Fruit fly (Drosophila melanogaster) whole organism, embryonic: ENCODE data around the gene CG7714.

Experiments
- Awh ChIP-seq: fragments of 200-800 bp; sonication (Bioruptor generic); IDR thresholded peaks from 2 replicates; pipeline ENCODE4, ENCODE4 v1.3.6; 2022; ENCODE audit warnings: missing biosample characterization, missing genetic modification characterization
- CG10209 ChIP-seq: fragments of 200-800 bp; sonication (Bioruptor generic); optimal IDR thresholded peaks from 3 replicates; lab custom pipeline; 2017; ENCODE audit warnings: missing biosample characterization, mild to moderate bottlenecking, missing genetic modification characterization, missing genetic modification reagents
- CG10462 ChIP-seq: fragments of 200-800 bp; sonication (Bioruptor generic); optimal IDR thresholded peaks from 2 replicates; lab custom pipeline; 2016; ENCODE audit warnings: missing biosample characterization, missing genetic modification characterization
- CG11723 ChIP-seq: fragments of 200-800 bp; sonication (Bioruptor generic); optimal IDR thresholded peaks from 2 replicates; lab custom pipeline; 2017; ENCODE audit warnings: missing biosample characterization, mild to moderate bottlenecking, missing genetic modification characterization
- CG12071 ChIP-seq: fragments of 200-800 bp; sonication (Bioruptor generic); optimal IDR thresholded peaks from 3 replicates; lab custom pipeline; 2018; ENCODE audit warnings: missing biosample characterization, mild to moderate bottlenecking, missing genetic modification characterization
- CG12659 ChIP-seq: fragments of 200-800 bp; sonication (Bioruptor generic); optimal IDR thresholded peaks from 3 replicates; lab custom pipeline; 2017; ENCODE audit warnings: mild to moderate bottlenecking, missing biosample characterization, missing genetic modification reagents, missing genetic modification characterization
- CG13296 ChIP-seq: fragments of 200-800 bp; sonication (Bioruptor generic); optimal IDR thresholded peaks from 3 replicates; lab custom pipeline; 2018; ENCODE audit warnings: missing biosample characterization, mild to moderate bottlenecking, missing genetic modification characterization
- CG13894 ChIP-seq: fragments of 200-800 bp; sonication (Bioruptor generic); optimal IDR thresholded peaks from 3 replicates; lab custom pipeline; 2018; ENCODE audit warnings: missing biosample characterization, mild to moderate bottlenecking, missing genetic modification characterization, moderate library complexity
- CG14050 ChIP-seq: fragments of 200-800 bp; sonication (Bioruptor generic); IDR thresholded peaks from 3 replicates; pipeline ENCODE4 v1.3.6; 2022; ENCODE audit warnings: missing biosample characterization, missing genetic modification characterization
- CG17186 ChIP-seq: fragments of 200-800 bp; sonication (Bioruptor generic); optimal IDR thresholded peaks from 3 replicates; lab custom pipeline; 2017; ENCODE audit warnings: missing biosample characterization, missing genetic modification reagents, missing genetic modification characterization
- CG17328 ChIP-seq: fragments of 200-800 bp; sonication (Bioruptor generic); IDR thresholded peaks from 2 replicates; pipeline ENCODE4 v1.3.6; 2022; ENCODE audit warnings: missing biosample characterization, missing genetic modification characterization
- CG17829 ChIP-seq: fragments of 200-800 bp; optimal IDR thresholded peaks from 2 replicates; lab custom pipeline; 2019; ENCODE audit warnings: missing biosample characterization, mild to moderate bottlenecking, missing genetic modification characterization, moderate library complexity
- CG2875 ChIP-seq: fragments of 200-800 bp; sonication (Bioruptor generic); optimal IDR thresholded peaks from 2 replicates; lab custom pipeline; 2017; ENCODE audit warnings: missing biosample characterization, mild to moderate bottlenecking, missing genetic modification characterization, missing genetic modification reagents
- CG31224 ChIP-seq: fragments of 200-800 bp; sonication (Bioruptor generic); IDR thresholded peaks from 2 replicates; pipeline ENCODE4 v1.3.6; 2022; ENCODE audit warnings: missing biosample characterization, missing genetic modification characterization
- CG4360 ChIP-seq: fragments of 200-800 bp; sonication (Bioruptor generic); IDR thresholded peaks from 2 replicates; pipeline ENCODE4 v1.3.6; 2022; ENCODE audit warnings: missing biosample characterization, missing genetic modification characterization
- CG4404 ChIP-seq: fragments of 200-800 bp; sonication (Bioruptor generic); IDR thresholded peaks from 2 replicates; pipeline ENCODE4 v1.3.6; 2022; ENCODE audit warnings: missing biosample characterization, missing genetic modification characterization
- CG4707 ChIP-seq: fragments of 200-800 bp; sonication (Bioruptor generic); optimal IDR thresholded peaks from 2 replicates; lab custom pipeline; 2018; ENCODE audit warnings: missing biosample characterization, mild to moderate bottlenecking, missing genetic modification characterization, moderate library complexity
- CG7357 ChIP-seq: fragments of 200-800 bp; sonication (Bioruptor generic); IDR thresholded peaks from 3 replicates; pipeline ENCODE4 v1.3.6; 2022; ENCODE audit warnings: missing biosample characterization, missing genetic modification characterization
- CG7372 ChIP-seq: fragments of 200-800 bp; sonication (Bioruptor generic); IDR thresholded peaks from 2 replicates; pipeline ENCODE4 v1.3.6; 2022; ENCODE audit warnings: missing biosample characterization, missing genetic modification characterization
- CG8765 ChIP-seq: fragments of 200-800 bp; sonication (Bioruptor generic); IDR thresholded peaks from 2 replicates; pipeline ENCODE4 v1.3.6; 2022; ENCODE audit warnings: missing biosample characterization, missing genetic modification characterization
- Dbx ChIP-seq: fragments of 200-800 bp; sonication (Bioruptor generic); IDR thresholded peaks from 3 replicates; pipeline ENCODE4 v1.3.6; 2022; ENCODE audit warnings: missing biosample characterization, missing genetic modification characterization
- Drgx ChIP-seq: fragments of 200-800 bp; sonication (Bioruptor generic); IDR thresholded peaks from 2 replicates; pipeline ENCODE4 v1.3.6; 2022; ENCODE audit warnings: missing biosample characterization, missing genetic modification characterization
- Hr78 ChIP-seq, 2 experiments: fragments of 200-800 bp in 1 of 2; fragments of >200 bp in 1 of 2; sonication (Bioruptor generic) in 1 of 2; optimal IDR thresholded peaks; 2 replicates each; lab custom pipeline; 2017 to 2019; ENCODE audit warnings: missing biosample characterization in 2 of 2, missing genetic modification characterization in 2 of 2, mild to moderate bottlenecking in 1 of 2, moderate library complexity in 1 of 2
- Mad ChIP-seq: fragments of 200-800 bp; sonication (Bioruptor generic); optimal IDR thresholded peaks from 2 replicates; lab custom pipeline; 2016; ENCODE audit warnings: missing biosample characterization, missing genetic modification characterization
- Myb ChIP-seq: fragments of 200-800 bp; sonication (Bioruptor generic); optimal IDR thresholded peaks from 2 replicates; lab custom pipeline; 2016; ENCODE audit warnings: missing biosample characterization, missing genetic modification characterization
- NFAT ChIP-seq: fragments of 200-800 bp; sonication (Bioruptor generic); IDR thresholded peaks from 2 replicates; pipeline ENCODE4 v1.3.6; 2022; ENCODE audit warnings: missing biosample characterization, missing genetic modification characterization
- Usf ChIP-seq: fragments of 200-800 bp; sonication (Bioruptor generic); optimal IDR thresholded peaks from 2 replicates; lab custom pipeline; 2017; ENCODE audit warnings: missing genotype, missing biosample characterization, missing genetic modification characterization
- Vsx1 ChIP-seq: fragments of 200-800 bp; sonication (Bioruptor generic); optimal IDR thresholded peaks from 2 replicates; lab custom pipeline; 2017; ENCODE audit warnings: missing biosample characterization, mild to moderate bottlenecking, missing genetic modification characterization, missing genetic modification reagents
- Xrp1 ChIP-seq: fragments of 200-800 bp; sonication (Bioruptor generic); IDR thresholded peaks from 2 replicates; pipeline ENCODE4 v1.3.6; 2022; ENCODE audit warnings: missing biosample characterization, missing genetic modification characterization
- ara ChIP-seq: fragments of 200-800 bp; sonication (Bioruptor generic); IDR thresholded peaks from 2 replicates; pipeline ENCODE4 v1.3.6; 2022; ENCODE audit warnings: missing biosample characterization, missing genetic modification characterization
- bbx ChIP-seq: fragments of 200-800 bp; sonication (Bioruptor generic); IDR thresholded peaks from 2 replicates; pipeline ENCODE4 v1.3.6; 2022; ENCODE audit warnings: missing biosample characterization, missing genetic modification characterization; ENCODE audit not compliant: partially characterized antibody
- bowl ChIP-seq: fragments of 200-800 bp; sonication (Bioruptor generic); IDR thresholded peaks from 2 replicates; pipeline ENCODE4 v1.3.6; 2022; ENCODE audit warnings: missing biosample characterization, missing genetic modification characterization
- br ChIP-seq: fragments of >200 bp; optimal IDR thresholded peaks from 2 replicates; lab custom pipeline; 2017
- chm ChIP-seq: fragments of 200-800 bp; sonication (Bioruptor generic); IDR thresholded peaks from 2 replicates; pipeline ENCODE4 v1.3.6; 2022; ENCODE audit warnings: missing biosample characterization, missing genetic modification characterization
- ci ChIP-seq: fragments of 200-800 bp; sonication (Bioruptor generic); IDR thresholded peaks from 3 replicates; pipeline ENCODE4 v1.3.6; 2022; ENCODE audit warnings: missing biosample characterization, missing genetic modification characterization
- dmrt99B ChIP-seq: fragments of 200-800 bp; sonication (Bioruptor generic); optimal IDR thresholded peaks from 2 replicates; lab custom pipeline; 2018; ENCODE audit warnings: missing biosample characterization, mild to moderate bottlenecking, missing genetic modification characterization, moderate library complexity
- ftz-f1 ChIP-seq: fragments of 200-800 bp; sonication (Bioruptor generic); optimal IDR thresholded peaks from 2 replicates; lab custom pipeline; 2016; ENCODE audit warnings: missing biosample characterization, missing genetic modification characterization
- gem ChIP-seq: fragments of 200-800 bp; sonication (Bioruptor generic); optimal IDR thresholded peaks from 2 replicates; lab custom pipeline; 2019; ENCODE audit warnings: missing biosample characterization, mild to moderate bottlenecking, missing genetic modification characterization, moderate library complexity
- gt ChIP-seq: fragments of 200-800 bp; sonication (Bioruptor generic); IDR thresholded peaks from 2 replicates; pipeline ENCODE4 v1.3.6; 2022; ENCODE audit warnings: missing biosample characterization, missing genetic modification characterization
- klu ChIP-seq: fragments of 200-800 bp; sonication (Bioruptor generic); IDR thresholded peaks from 2 replicates; pipeline ENCODE4 v1.3.6; 2022; ENCODE audit warnings: missing biosample characterization, missing genetic modification characterization
- nau ChIP-seq: fragments of 200-800 bp; sonication (Bioruptor generic); optimal IDR thresholded peaks from 3 replicates; lab custom pipeline; 2017; ENCODE audit warnings: missing biosample characterization, mild to moderate bottlenecking, missing genetic modification characterization, missing genetic modification reagents
- pnt ChIP-seq: fragments of 200-800 bp; sonication (Bioruptor generic); optimal IDR thresholded peaks from 3 replicates; lab custom pipeline; 2016; ENCODE audit warnings: missing biosample characterization, missing genetic modification characterization
- run ChIP-seq: fragments of 200-800 bp; sonication (Bioruptor generic); optimal IDR thresholded peaks from 3 replicates; lab custom pipeline; 2018; ENCODE audit warnings: missing biosample characterization, mild to moderate bottlenecking, missing genetic modification characterization
- schlank ChIP-seq: fragments of 200-800 bp; sonication (Bioruptor generic); optimal IDR thresholded peaks from 2 replicates; lab custom pipeline; 2018; ENCODE audit warnings: missing biosample characterization, mild to moderate bottlenecking, missing genetic modification characterization
- scrt ChIP-seq: fragments of 200-800 bp; sonication (Bioruptor generic); optimal IDR thresholded peaks from 2 replicates; lab custom pipeline; 2018; ENCODE audit warnings: missing biosample characterization, mild to moderate bottlenecking, missing genetic modification characterization, moderate library complexity
- sqz ChIP-seq: fragments of 200-800 bp; sonication (Bioruptor generic); optimal IDR thresholded peaks from 3 replicates; lab custom pipeline; 2018; ENCODE audit warnings: missing biosample characterization, mild to moderate bottlenecking, missing genetic modification characterization
- tio ChIP-seq: fragments of 200-800 bp; sonication (Bioruptor generic); optimal IDR thresholded peaks from 2 replicates; lab custom pipeline; 2017; ENCODE audit warnings: missing biosample characterization, missing genetic modification characterization, inconsistent platforms
- tll ChIP-seq, 2 experiments: fragments of 200-800 bp in 1 of 2; fragments of >200 bp in 1 of 2; sonication (Bioruptor generic) in 1 of 2; optimal IDR thresholded peaks; 2 replicates each; lab custom pipeline; 2017 to 2019; ENCODE audit warnings: missing biosample characterization in 2 of 2, missing genetic modification characterization in 2 of 2, mild to moderate bottlenecking in 1 of 2, moderate library complexity in 1 of 2
- wek ChIP-seq: fragments of 200-800 bp; sonication (Bioruptor generic); optimal IDR thresholded peaks from 3 replicates; lab custom pipeline; 2018; ENCODE audit warnings: missing biosample characterization, mild to moderate bottlenecking, missing genetic modification characterization, moderate library complexity
- zf30C ChIP-seq: fragments of 200-800 bp; sonication (Bioruptor generic); optimal IDR thresholded peaks from 3 replicates; lab custom pipeline; 2018; ENCODE audit warnings: missing biosample characterization, mild to moderate bottlenecking, missing genetic modification characterization

The CG7714 gene

DNA sequence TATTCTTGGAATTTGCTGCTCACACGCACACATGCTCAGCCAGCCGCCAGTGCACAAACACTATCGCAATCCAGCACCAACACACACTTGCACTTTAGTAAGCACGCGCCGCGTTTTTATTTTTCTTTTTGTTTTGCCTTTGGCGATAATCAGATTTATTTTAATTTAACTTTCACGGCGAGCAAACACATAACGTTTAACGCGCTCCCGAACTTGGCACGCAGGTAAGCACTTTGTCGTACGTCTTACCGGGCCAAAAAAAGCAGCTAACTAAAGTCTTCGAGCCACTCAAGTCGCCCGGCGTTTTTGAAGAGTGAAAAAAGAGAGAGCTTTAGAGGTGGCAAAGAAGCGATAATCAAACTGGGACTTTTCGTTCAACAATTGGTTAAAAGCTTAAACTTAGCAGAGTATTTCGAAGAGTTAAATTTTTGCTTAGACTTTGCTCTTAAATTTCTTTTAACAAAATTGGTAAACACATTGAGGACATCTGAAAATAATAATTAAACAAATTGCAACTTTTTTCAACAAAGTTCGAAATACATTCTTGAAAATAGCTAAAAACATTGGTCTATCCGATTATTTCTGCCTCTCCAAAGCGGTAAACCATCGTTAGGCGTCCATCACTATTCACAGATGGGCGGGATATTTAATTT lies 17.2 kb upstream of the CG7714 start, which contains the start of gene Mekk1 (continued):
- TF ChIP-seq CG2875 (GFP tag; lab: Kevin White, UChicago) = no peak
- TF ChIP-seq CG17186 (GFP tag; lab: Kevin White, UChicago) = no peak
- TF ChIP-seq Drgx (GFP tag; lab: Robert Waterston, UW) = peak; percentile 5; the same call in 1 of the 2 replicates
- no peak for TF ChIP-seq CG4360 (GFP tag; lab: Robert Waterston, UW)
- peak; percentile 64; the same call in 2 of the 3 replicates for TF ChIP-seq Dbx (GFP tag; lab: Robert Waterston, UW)
- TF ChIP-seq CG13894 (tag; lab: Kevin White, UChicago) = peak; percentile 69
- TF ChIP-seq klu (GFP tag; lab: Robert Waterston, UW) = no peak
- no peak for TF ChIP-seq tio (GFP tag; lab: Kevin White, UChicago)
- no peak for TF ChIP-seq CG8765 (GFP tag; lab: Robert Waterston, UW)
- no peak for TF ChIP-seq CG11723 (GFP tag; lab: Kevin White, UChicago)
- peak; percentile 30 for TF ChIP-seq dmrt99B (tag; lab: Kevin White, UChicago)
- peak; percentile 34; the same call in 1 of the 2 replicates for TF ChIP-seq bbx (GFP tag; lab: Robert Waterston, UW)
- TF ChIP-seq gem (tag; lab: Kevin White, UChicago) = peak; percentile 63
- TF ChIP-seq ara (GFP tag; lab: Robert Waterston, UW) = no peak
- no peak for TF ChIP-seq CG12071 (GFP tag; lab: Kevin White, UChicago)
- TF ChIP-seq scrt (GFP tag; lab: Kevin White, UChicago) = peak; percentile 72
- TF ChIP-seq CG17829 = peak; percentile 3
- peak; percentile 17 for TF ChIP-seq CG13296 (GFP tag; lab: Kevin White, UChicago)
- 0 out of 3 replicates have a peak, but pooled peaks have one; percentile 9 for TF ChIP-seq ci (GFP tag; lab: Robert Waterston, UW)
- peak; percentile 60 for TF ChIP-seq CG12659 (GFP tag; lab: Kevin White, UChicago)
- TF ChIP-seq CG10209 (GFP tag; lab: Kevin White, UChicago) = no peak
- no peak for TF ChIP-seq br (lab: Kevin White, UChicago)
- no peak for TF ChIP-seq CG4404 (GFP tag; lab: Robert Waterston, UW)
- peak; percentile 45 for TF ChIP-seq Myb (GFP tag; lab: Kevin White, UChicago)
- TF ChIP-seq schlank = no peak
- TF ChIP-seq CG14050 (GFP tag; lab: Robert Waterston, UW) = 0 out of 3 replicates have a peak, but pooled peaks have one; percentile 26
- TF ChIP-seq Vsx1 (GFP tag; lab: Kevin White, UChicago) = no peak
- no peak for TF ChIP-seq nau (GFP tag; lab: Kevin White, UChicago)
- peak; percentile 24; the same call in 1 of the 2 replicates for TF ChIP-seq Xrp1 (GFP tag; lab: Robert Waterston, UW)
- no peak for TF ChIP-seq CG4707 (GFP tag; lab: Kevin White, UChicago)
- TF ChIP-seq gt = no peak
- no peak for TF ChIP-seq CG10462 (GFP tag; lab: Kevin White, UChicago)
- no peak for TF ChIP-seq CG7357 (GFP tag; lab: Robert Waterston, UW)
- 0 out of 2 replicates have a peak, but pooled peaks have one; percentile 27 for TF ChIP-seq CG31224 (GFP tag; lab: Robert Waterston, UW)
- TF ChIP-seq CG17328 = no peak
- peak; percentile 20; the same call in 1 of the 2 replicates for TF ChIP-seq CG7372 (GFP tag; lab: Robert Waterston, UW)
- TF ChIP-seq pnt = peak; percentile 9
- TF ChIP-seq Mad (GFP tag; lab: Kevin White, UChicago) = no peak
- no peak for TF ChIP-seq chm
- TF ChIP-seq tll (GFP tag; optimal IDR thresholded peaks at IDR 0.05; lab: Kevin White, UChicago) = no peak
- TF ChIP-seq ftz-f1 (GFP tag; lab: Kevin White, UChicago) = no peak
- TF ChIP-seq Hr78 (GFP tag; optimal IDR thresholded peaks at IDR 0.05; lab: Kevin White, UChicago) = no peak
- no peak for TF ChIP-seq Awh (GFP tag; lab: Robert Waterston, UW)
- TF ChIP-seq run (tag; lab: Kevin White, UChicago) = no peak
- TF ChIP-seq NFAT (GFP tag; lab: Robert Waterston, UW) = no peak
- TF ChIP-seq wek (GFP tag; lab: Kevin White, UChicago) = no peak
- no peak for TF ChIP-seq Usf
- TF ChIP-seq zf30C (GFP tag; lab: Kevin White, UChicago) = no peak
- no peak for TF ChIP-seq sqz
- TF ChIP-seq bowl = no peak
